Worm (Caenorhabditis elegans): Measurements from ENCODE around the gene str-205.

DNA sequence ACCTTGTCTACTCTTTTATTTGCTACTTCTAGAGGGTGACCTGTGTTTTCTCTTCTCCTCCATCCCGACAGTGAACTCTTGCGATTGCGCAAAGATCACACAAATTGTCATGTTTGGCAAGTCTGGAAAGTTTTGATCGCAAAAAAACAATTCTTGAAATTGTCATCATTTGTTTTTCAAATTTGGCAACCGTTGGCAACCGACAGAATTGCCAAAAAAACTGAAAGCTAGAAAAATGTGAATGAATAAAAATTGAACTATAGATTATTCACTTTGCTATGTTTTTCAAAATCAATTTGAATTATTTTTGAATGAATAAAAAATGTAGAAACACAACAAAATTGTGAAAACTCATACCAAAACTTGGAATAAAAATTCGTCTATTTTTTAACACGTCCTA is 34.8 kb downstream of the str-205 start, which contains the start of gene ugt-11:
- no peak for TF ChIP-seq dao-5 (tag; optimal IDR thresholded peaks at IDR 0.05)
- TF ChIP-seq him-1 (tag; optimal IDR thresholded peaks at IDR 0.05) = no peak
